Fruit fly (Drosophila melanogaster) whole organism, embryonic: ENCODE results near the gene CG14431.

Source experiments
- ATbp ChIP-seq: fragments of 200-800 bp; sonication (Bioruptor generic); optimal IDR thresholded peaks from 2 replicates; lab custom pipeline; 2017; ENCODE audit warnings: missing biosample characterization, mild to moderate bottlenecking, missing genetic modification characterization, missing genetic modification reagents
- Asciz ChIP-seq: fragments of 200-800 bp; sonication (Bioruptor generic); optimal IDR thresholded peaks from 2 replicates; lab custom pipeline; 2017; ENCODE audit warnings: missing biosample characterization, mild to moderate bottlenecking, missing genetic modification characterization, missing genetic modification reagents
- BtbVII ChIP-seq: fragments of 200-800 bp; sonication (Bioruptor generic); optimal IDR thresholded peaks from 3 replicates; lab custom pipeline; 2017; ENCODE audit warnings: missing biosample characterization, mild to moderate bottlenecking, missing genetic modification characterization
- CG11696 ChIP-seq: fragments of 200-800 bp; sonication (Bioruptor generic); IDR thresholded peaks from 2 replicates; pipeline ENCODE4 v1.3.6; 2022; ENCODE audit warnings: missing biosample characterization, missing genetic modification characterization
- CG12236 ChIP-seq: fragments of 200-800 bp; sonication (Bioruptor generic); optimal IDR thresholded peaks from 2 replicates; lab custom pipeline; 2016; ENCODE audit warnings: missing biosample characterization, missing genetic modification characterization
- CG1529 ChIP-seq: fragments of 200-800 bp; sonication (Bioruptor generic); optimal IDR thresholded peaks from 3 replicates; lab custom pipeline; 2018; ENCODE audit warnings: missing biosample characterization, missing genetic modification characterization
- CG15479 ChIP-seq: fragments of 200-800 bp; sonication (Bioruptor generic); optimal IDR thresholded peaks from 3 replicates; lab custom pipeline; 2019; ENCODE audit warnings: missing biosample characterization, mild to moderate bottlenecking, missing genetic modification characterization, moderate library complexity
- CG17385 ChIP-seq: fragments of 200-800 bp; sonication (Bioruptor generic); optimal IDR thresholded peaks from 3 replicates; lab custom pipeline; 2018; ENCODE audit warnings: missing biosample characterization, mild to moderate bottlenecking, missing genetic modification characterization
- CG1792 ChIP-seq: fragments of 200-800 bp; sonication (Bioruptor generic); optimal IDR thresholded peaks from 2 replicates; lab custom pipeline; 2016; ENCODE audit warnings: missing biosample characterization, missing genetic modification characterization
- CG2199 ChIP-seq: fragments of 200-800 bp; sonication (Bioruptor generic); IDR thresholded peaks from 3 replicates; pipeline ENCODE4 v1.3.6; 2022; ENCODE audit warnings: missing biosample characterization, missing genetic modification characterization
- CG33557 ChIP-seq: fragments of 200-800 bp; sonication (Bioruptor generic); optimal IDR thresholded peaks from 2 replicates; lab custom pipeline; 2019; ENCODE audit warnings: missing biosample characterization, mild to moderate bottlenecking, missing genetic modification characterization, moderate library complexity
- CG4404 ChIP-seq: fragments of 200-800 bp; sonication (Bioruptor generic); IDR thresholded peaks from 2 replicates; pipeline ENCODE4 v1.3.6; 2022; ENCODE audit warnings: missing biosample characterization, missing genetic modification characterization
- CG4617 ChIP-seq: fragments of 200-800 bp; sonication (Bioruptor generic); optimal IDR thresholded peaks from 3 replicates; lab custom pipeline; 2016; ENCODE audit warnings: missing biosample characterization, missing genetic modification characterization, borderline replicate concordance
- CG5180 ChIP-seq: fragments of 200-800 bp; sonication (Bioruptor generic); optimal IDR thresholded peaks from 3 replicates; lab custom pipeline; 2017; ENCODE audit warnings: missing biosample characterization, missing genetic modification characterization, mild to moderate bottlenecking, moderate library complexity, missing genetic modification reagents
- CG7839 ChIP-seq: fragments of 200-800 bp; sonication (Bioruptor generic); optimal IDR thresholded peaks from 3 replicates; lab custom pipeline; 2018; ENCODE audit warnings: missing biosample characterization, mild to moderate bottlenecking, missing genetic modification characterization, moderate library complexity
- CG8290 ChIP-seq, 3 experiments: fragments of 200-800 bp; sonication (Bioruptor generic); optimal IDR thresholded peaks; 2 replicates each; lab custom pipeline; 2016 to 2019; ENCODE audit warnings: missing biosample characterization in 3 of 3, missing genetic modification characterization in 3 of 3, mild to moderate bottlenecking in 2 of 3, moderate library complexity in 1 of 3
- Dek ChIP-seq: fragments of 200-800 bp; sonication (Bioruptor generic); optimal IDR thresholded peaks from 3 replicates; lab custom pipeline; 2019; ENCODE audit warnings: missing biosample characterization, mild to moderate bottlenecking, missing genetic modification characterization, moderate library complexity
- Dll ChIP-seq: fragments of 200-800 bp; sonication (Bioruptor generic); IDR thresholded peaks from 4 replicates; pipeline ENCODE4 v1.3.6; 2022; ENCODE audit warnings: missing biosample characterization, missing genetic modification characterization; ENCODE audit not compliant: partially characterized antibody
- Drgx ChIP-seq: fragments of 200-800 bp; sonication (Bioruptor generic); IDR thresholded peaks from 2 replicates; pipeline ENCODE4 v1.3.6; 2022; ENCODE audit warnings: missing biosample characterization, missing genetic modification characterization
- HLH4C ChIP-seq: fragments of 200-800 bp; sonication (Bioruptor generic); IDR thresholded peaks from 3 replicates; pipeline ENCODE4 v1.3.6; 2022; ENCODE audit warnings: missing biosample characterization, missing genetic modification characterization; ENCODE audit not compliant: partially characterized antibody
- HmgD ChIP-seq: fragments of 200-800 bp; sonication (Bioruptor generic); optimal IDR thresholded peaks from 3 replicates; lab custom pipeline; 2016; ENCODE audit warnings: missing biosample characterization, missing genetic modification characterization
- HmgZ ChIP-seq: fragments of 200-800 bp; sonication (Bioruptor generic); optimal IDR thresholded peaks from 2 replicates; lab custom pipeline; 2018; ENCODE audit warnings: missing biosample characterization, mild to moderate bottlenecking, missing genetic modification characterization
- Hsf ChIP-seq: fragments of 200-800 bp; sonication (Bioruptor generic); optimal IDR thresholded peaks from 3 replicates; lab custom pipeline; 2016; ENCODE audit warnings: missing biosample characterization, missing genetic modification characterization
- Med ChIP-seq: fragments of 200-800 bp; sonication (Bioruptor generic); peaks from one replicate; lab custom pipeline; 2016; ENCODE audit warnings: missing biosample characterization, missing genetic modification characterization, mild to moderate bottlenecking, inconsistent platforms, moderate library complexity
- Nf-YB ChIP-seq: fragments of 200-800 bp; sonication (Bioruptor generic); optimal IDR thresholded peaks from 3 replicates; lab custom pipeline; 2019; ENCODE audit warnings: missing biosample characterization, mild to moderate bottlenecking, missing genetic modification characterization, moderate library complexity
- Rx ChIP-seq: fragments of 200-800 bp; sonication (Bioruptor generic); IDR thresholded peaks from 2 replicates; pipeline ENCODE4 v1.3.6; 2022; ENCODE audit warnings: missing biosample characterization, missing genetic modification characterization
- Sin3A ChIP-seq: fragments of >200 bp; optimal IDR thresholded peaks from 2 replicates; lab custom pipeline; 2018
- Stat92E ChIP-seq, 3 experiments: fragments of >200 bp in 2 of 3; fragments of 200-800 bp in 1 of 3; sonication (Bioruptor generic) in 1 of 3; optimal IDR thresholded peaks; 2 replicates each; lab custom pipeline; 2017 to 2019; ENCODE audit warnings: missing biosample characterization in 3 of 3, missing genetic modification characterization in 3 of 3, mild to moderate bottlenecking in 1 of 3, moderate library complexity in 1 of 3
- TFAM ChIP-seq: fragments of 200-800 bp; sonication (Bioruptor generic); optimal IDR thresholded peaks from 2 replicates; lab custom pipeline; 2017; ENCODE audit warnings: missing biosample characterization, missing genetic modification characterization, inconsistent platforms
- al ChIP-seq: fragments of 200-800 bp; sonication (Bioruptor generic); IDR thresholded peaks from 2 replicates; pipeline ENCODE4 v1.3.6; 2022; ENCODE audit warnings: missing biosample characterization, missing genetic modification characterization
- ap ChIP-seq: fragments of 200-800 bp; sonication (Bioruptor generic); IDR thresholded peaks from 2 replicates; pipeline ENCODE4 v1.3.6; 2022; ENCODE audit warnings: missing biosample characterization, missing genetic modification characterization
- cato ChIP-seq: fragments of 200-800 bp; sonication (Bioruptor generic); optimal IDR thresholded peaks from 2 replicates; lab custom pipeline; 2016; ENCODE audit warnings: missing biosample characterization, missing genetic modification characterization, borderline replicate concordance
- chn ChIP-seq: fragments of 200-800 bp; sonication (Bioruptor generic); optimal IDR thresholded peaks from 2 replicates; lab custom pipeline; 2016; ENCODE audit warnings: missing biosample characterization, missing genetic modification characterization
- eve ChIP-seq, 2 experiments: fragments of >200 bp; optimal IDR thresholded peaks; 2 replicates each; lab custom pipeline; 2017; ENCODE audit warnings: missing biosample characterization in 2 of 2, missing genetic modification characterization in 2 of 2
- exex ChIP-seq: fragments of 200-800 bp; sonication (Bioruptor generic); optimal IDR thresholded peaks from 4 replicates; lab custom pipeline; 2018; ENCODE audit warnings: missing biosample characterization, mild to moderate bottlenecking, missing genetic modification characterization, moderate library complexity
- eyg ChIP-seq: fragments of 200-800 bp; sonication (Bioruptor generic); optimal IDR thresholded peaks from 3 replicates; lab custom pipeline; 2016; ENCODE audit warnings: missing biosample characterization, missing genetic modification characterization
- fd96Cb ChIP-seq: fragments of 200-800 bp; sonication (Bioruptor generic); optimal IDR thresholded peaks from 2 replicates; lab custom pipeline; 2018; ENCODE audit warnings: missing biosample characterization, mild to moderate bottlenecking, missing genetic modification characterization, moderate library complexity
- gem ChIP-seq: fragments of 200-800 bp; sonication (Bioruptor generic); optimal IDR thresholded peaks from 2 replicates; lab custom pipeline; 2019; ENCODE audit warnings: missing biosample characterization, mild to moderate bottlenecking, missing genetic modification characterization, moderate library complexity
- hth ChIP-seq: fragments of >200 bp; optimal IDR thresholded peaks from 2 replicates; lab custom pipeline; 2017; ENCODE audit warnings: inconsistent platforms
- lab ChIP-seq: fragments of 200-800 bp; sonication (Bioruptor generic); optimal IDR thresholded peaks from 3 replicates; lab custom pipeline; 2017; ENCODE audit warnings: missing biosample characterization, missing genetic modification characterization, mild to moderate bottlenecking, moderate library complexity, missing genetic modification reagents
- lbe ChIP-seq: fragments of 200-800 bp; sonication (Bioruptor generic); optimal IDR thresholded peaks from 2 replicates; lab custom pipeline; 2016; ENCODE audit warnings: missing biosample characterization, mild to moderate bottlenecking, missing genetic modification characterization
- pzg ChIP-seq: fragments of 200-800 bp; sonication (Bioruptor generic); optimal IDR thresholded peaks from 3 replicates; lab custom pipeline; 2018; ENCODE audit warnings: missing biosample characterization, mild to moderate bottlenecking, missing genetic modification characterization, moderate library complexity
- sqz ChIP-seq: fragments of 200-800 bp; sonication (Bioruptor generic); optimal IDR thresholded peaks from 3 replicates; lab custom pipeline; 2018; ENCODE audit warnings: missing biosample characterization, mild to moderate bottlenecking, missing genetic modification characterization
- ssp ChIP-seq: fragments of 200-800 bp; sonication (Bioruptor generic); IDR thresholded peaks from 2 replicates; pipeline ENCODE4 v1.3.6; 2022; ENCODE audit warnings: missing biosample characterization, missing genetic modification characterization
- sug ChIP-seq: fragments of 200-800 bp; optimal IDR thresholded peaks from 2 replicates; lab custom pipeline; 2019; ENCODE audit warnings: missing biosample characterization, mild to moderate bottlenecking, missing genetic modification characterization, moderate library complexity
- tna ChIP-seq: fragments of 200-800 bp; sonication (Bioruptor generic); IDR thresholded peaks from 2 replicates; pipeline ENCODE4 v1.3.6; 2022; ENCODE audit warnings: missing biosample characterization, missing genetic modification characterization; ENCODE audit not compliant: partially characterized antibody
- toy ChIP-seq: fragments of 200-800 bp; sonication (Bioruptor generic); IDR thresholded peaks from 2 replicates; pipeline ENCODE4 v1.3.6; 2022; ENCODE audit warnings: missing biosample characterization, missing genetic modification characterization
- wdn ChIP-seq: fragments of 200-800 bp; sonication (Bioruptor generic); IDR thresholded peaks from 2 replicates; pipeline ENCODE4 v1.3.6; 2022; ENCODE audit warnings: missing biosample characterization, missing genetic modification characterization
- wor ChIP-seq: fragments of 200-800 bp; sonication (Bioruptor generic); IDR thresholded peaks from 2 replicates; pipeline ENCODE4 v1.3.6; 2022; ENCODE audit warnings: missing biosample characterization, missing genetic modification characterization
- zf30C ChIP-seq: fragments of 200-800 bp; sonication (Bioruptor generic); optimal IDR thresholded peaks from 3 replicates; lab custom pipeline; 2018; ENCODE audit warnings: missing biosample characterization, mild to moderate bottlenecking, missing genetic modification characterization

Gene CG14431

dm6 chrX:6994473-6995179, 86.5 kb downstream of the CG14431 start (continued):
- no peak for TF ChIP-seq CG5180 (GFP tag; lab: Kevin White, UChicago)
- TF ChIP-seq CG15479 (GFP tag; lab: Kevin White, UChicago) = peak; percentile 99
- no peak for TF ChIP-seq CG1529 (GFP tag; lab: Kevin White, UChicago)
- no peak for TF ChIP-seq CG2199 (GFP tag; lab: Robert Waterston, UW)
- no peak for TF ChIP-seq eyg (GFP tag; lab: Kevin White, UChicago)
- TF ChIP-seq Dll (GFP tag; lab: Robert Waterston, UW) = no peak
- no peak for TF ChIP-seq fd96Cb
- no peak for TF ChIP-seq Dek
- TF ChIP-seq CG33557 (GFP tag; lab: Kevin White, UChicago) = peak; percentile 43
- no peak for TF ChIP-seq eve (GFP tag; optimal IDR thresholded peaks at IDR 0.05; lab: Kevin White, UChicago)
- no peak for TF ChIP-seq toy (GFP tag; lab: Robert Waterston, UW)
- peak; percentile 13 for TF ChIP-seq CG17385 (GFP tag; lab: Kevin White, UChicago)
- no peak for TF ChIP-seq Hsf
- TF ChIP-seq sqz (GFP tag; lab: Kevin White, UChicago) = no peak
- no peak for TF ChIP-seq wdn (GFP tag; lab: Robert Waterston, UW)
- no peak for TF ChIP-seq Rx
- TF ChIP-seq tna (GFP tag; lab: Robert Waterston, UW) = no peak
- TF ChIP-seq Asciz = no peak
- no peak for TF ChIP-seq cato (GFP tag; lab: Kevin White, UChicago)
- no peak for TF ChIP-seq CG11696 (GFP tag; lab: Robert Waterston, UW)
- no peak for TF ChIP-seq CG8290 (GFP tag; optimal IDR thresholded peaks at IDR 0.05; lab: Kevin White, UChicago)
- TF ChIP-seq CG8290 (tag; optimal IDR thresholded peaks at IDR 0.05; lab: Kevin White, UChicago) = peak; percentile 19 to 56
- TF ChIP-seq al (GFP tag; lab: Robert Waterston, UW) = no peak
- TF ChIP-seq TFAM (GFP tag; lab: Kevin White, UChicago) = no peak
- peak; percentile 5 for TF ChIP-seq CG12236 (GFP tag; lab: Kevin White, UChicago)
- no peak for TF ChIP-seq chn (GFP tag; lab: Kevin White, UChicago)
- TF ChIP-seq CG7839 (tag; lab: Kevin White, UChicago) = no peak
- TF ChIP-seq ap = no peak
- TF ChIP-seq Stat92E (GFP tag; optimal IDR thresholded peaks at IDR 0.05; lab: Kevin White, UChicago) = no peak
- no peak for TF ChIP-seq CG4404 (GFP tag; lab: Robert Waterston, UW)
- no peak for TF ChIP-seq hth (lab: Kevin White, UChicago)
- TF ChIP-seq Nf-YB (GFP tag; lab: Kevin White, UChicago) = no peak
- TF ChIP-seq Drgx (GFP tag; lab: Robert Waterston, UW) = no peak
- TF ChIP-seq CG1792 (GFP tag; lab: Kevin White, UChicago) = no peak
- TF ChIP-seq HmgZ = no peak
- no peak for TF ChIP-seq HLH4C
- TF ChIP-seq HmgD (GFP tag; lab: Kevin White, UChicago) = no peak
- no peak for TF ChIP-seq pzg
- TF ChIP-seq CG4617 (GFP tag; lab: Kevin White, UChicago) = no peak
- TF ChIP-seq exex (tag; lab: Kevin White, UChicago) = peak; percentile 83
- no peak for TF ChIP-seq lbe (GFP tag; lab: Kevin White, UChicago)
- peak; percentile 24 for TF ChIP-seq sug
- peak; percentile 11 for TF ChIP-seq gem (tag; lab: Kevin White, UChicago)
- peak; percentile 34 for TF ChIP-seq lab
- no peak for TF ChIP-seq wor (GFP tag; lab: Robert Waterston, UW)
- peak; percentile 34 for TF ChIP-seq Med (GFP tag; lab: Kevin White, UChicago)
- no peak for TF ChIP-seq Sin3A (lab: Kevin White, UChicago)
- TF ChIP-seq BtbVII (GFP tag; lab: Kevin White, UChicago) = no peak
- no peak for TF ChIP-seq zf30C (GFP tag; lab: Kevin White, UChicago)
- TF ChIP-seq ssp = no peak
- peak; percentile 29 for TF ChIP-seq ATbp (GFP tag; lab: Kevin White, UChicago)
